Worm (Caenorhabditis elegans): ENCODE data around the gene ugt-42.

The ugt-42 gene

ce11 chrV:699051-699450, 52.1 kb downstream of the ugt-42 start:
- TF ChIP-seq nhr-23 (tag; optimal IDR thresholded peaks at IDR 0.05) = no peak
- TF ChIP-seq zag-1 (tag; optimal IDR thresholded peaks at IDR 0.05) = no peak
- no peak for TF ChIP-seq aly-2 (tag; optimal IDR thresholded peaks at IDR 0.05)
- no peak for TF ChIP-seq fos-1 (tag; optimal IDR thresholded peaks at IDR 0.05)
- no peak for TF ChIP-seq elt-1 (tag; optimal IDR thresholded peaks at IDR 0.05)

Measured in whole organism, L2 larva.